Worm (Caenorhabditis elegans) whole organism, L4/young adult: ENCODE measurements around the gene B0507.2.
"Not testable (repeated sequence)": the region's sequence is repeated elsewhere in the genome, so short reads cannot be mapped to it uniquely, and the experiment has no call there.

Experiments
- W03F9.2 ChIP-seq: fragments of 150-350 bp; optimal IDR thresholded peaks from 2 replicates; lab custom pipeline; 2014; ENCODE audit warnings: missing biosample characterization, missing genetic modification characterization
- dao-5 ChIP-seq: sonication (generic microtip); optimal IDR thresholded peaks from 2 replicates; lab custom pipeline; 2016; ENCODE audit warnings: missing genotype, missing genetic modification characterization, moderate library complexity, missing compliant biosample characterization
- him-1 ChIP-seq: sonication (generic microtip); optimal IDR thresholded peaks from 2 replicates; lab custom pipeline; 2016; ENCODE audit warnings: missing genotype, missing genetic modification reagents, missing genetic modification characterization, missing compliant biosample characterization

Gene B0507.2

ce11 chrV:8773826-8774382 is at the start of gene B0507.2:
TSS of gene B0507.2 (plus strand) at chrV:8774332.
- TF ChIP-seq dao-5 (tag; lab: Kevin White, UChicago): no peak
- no peak for TF ChIP-seq him-1
- no peak for TF ChIP-seq W03F9.2 (tag; lab: Kevin White, UChicago)

- not testable (repeated sequence) for TF ChIP-seq dao-5 (tag; lab: Kevin White, UChicago); him-1; W03F9.2 (tag; lab: Kevin White, UChicago)
These were observed 47.9 kb upstream of the B0507.2 start, which contains the start of gene droe-8 for ce11 chrV:8726228-8726627. TSS of gene droe-8 (plus strand) at chrV:8726528.

- no peak for TF ChIP-seq him-1
- TF ChIP-seq W03F9.2 (tag; lab: Kevin White, UChicago): no peak
- no peak for TF ChIP-seq dao-5 (tag; lab: Kevin White, UChicago)
These were observed 47.1 kb upstream of the B0507.2 start, which contains the start of gene ZC196.9 for ce11 chrV:8727077-8727476. TSS of gene ZC196.9 (minus strand) at chrV:8727177.

ce11 chrV:8729100-8729499 is 45.0 kb upstream of the B0507.2 start, which contains the start of gene ZC196.5:
TSS of gene ZC196.5 (plus strand) at chrV:8729400.
- no peak for TF ChIP-seq dao-5 (tag; lab: Kevin White, UChicago)
- TF ChIP-seq him-1: no peak
- no peak for TF ChIP-seq W03F9.2 (tag; lab: Kevin White, UChicago)

- TF ChIP-seq him-1: no peak
- no peak for TF ChIP-seq dao-5 (tag; lab: Kevin White, UChicago)
- no peak for TF ChIP-seq W03F9.2 (tag; lab: Kevin White, UChicago)
These were observed 43.1 kb upstream of the B0507.2 start for ce11 chrV:8730991-8731390.

ce11 chrV:8732934-8733333 is 41.2 kb upstream of the B0507.2 start, which contains the start of gene ZC196.4:
TSS of gene ZC196.4 (plus strand) at chrV:8733106.
- TF ChIP-seq him-1 (no peak), W03F9.2 (tag; lab: Kevin White, UChicago) (no peak), dao-5 (tag; lab: Kevin White, UChicago) (no peak)

ce11 chrV:8736369-8736768 is 37.8 kb upstream of the B0507.2 start, which contains the start of gene ZC196.3:
TSS of gene ZC196.3 (plus strand) at chrV:8736669.
- TF ChIP-seq dao-5 (tag; lab: Kevin White, UChicago) (no peak), him-1 (no peak), W03F9.2 (tag; lab: Kevin White, UChicago) (no peak)

ce11 chrV:8739136-8739535 is 35.0 kb upstream of the B0507.2 start, which contains the start of gene ZC196.2:
TSS of gene ZC196.2 (plus strand) at chrV:8739436.
- TF ChIP-seq dao-5 (tag; lab: Kevin White, UChicago): no peak
- no peak for TF ChIP-seq W03F9.2 (tag; lab: Kevin White, UChicago)
- no peak for TF ChIP-seq him-1

ce11 chrV:8745858-8746257 is 28.3 kb upstream of the B0507.2 start, which contains the start of gene B0507.6:
TSS of gene B0507.6 (plus strand) at chrV:8746158.
- TF ChIP-seq dao-5 (tag; lab: Kevin White, UChicago) (no peak), him-1 (no peak), W03F9.2 (tag; lab: Kevin White, UChicago) (no peak)

ce11 chrV:8753395-8753794 is 20.7 kb upstream of the B0507.2 start, which contains the start of gene B0507.5:
TSS of gene B0507.5 (plus strand) at chrV:8753695.
- TF ChIP-seq W03F9.2 (tag; lab: Kevin White, UChicago) (no peak), him-1 (no peak), dao-5 (tag; lab: Kevin White, UChicago) (no peak)

- TF ChIP-seq him-1: no peak
- TF ChIP-seq dao-5 (tag; lab: Kevin White, UChicago): no peak
- no peak for TF ChIP-seq W03F9.2 (tag; lab: Kevin White, UChicago)
These were observed 19.5 kb upstream of the B0507.2 start, which contains the start of gene B0507.4 for ce11 chrV:8754670-8755069. TSS of gene B0507.4 (plus strand) at chrV:8754970.

ce11 chrV:8758618-8759017 is 15.5 kb upstream of the B0507.2 start, which contains the start of gene B0507.7:
TSS of gene B0507.7 (minus strand) at chrV:8758718.
- no peak for TF ChIP-seq W03F9.2 (tag; lab: Kevin White, UChicago)
- TF ChIP-seq dao-5 (tag; lab: Kevin White, UChicago): no peak

- TF ChIP-seq dao-5 (tag; lab: Kevin White, UChicago): no peak
- TF ChIP-seq W03F9.2 (tag; lab: Kevin White, UChicago): no peak
- no peak for TF ChIP-seq him-1
These were observed 13.7 kb upstream of the B0507.2 start, which contains the start of gene ddn-1 for ce11 chrV:8760416-8760815. TSS of gene ddn-1 (minus strand) at chrV:8760516.

ce11 chrV:8762861-8763260 is 11.3 kb upstream of the B0507.2 start, which contains the start of gene B0507.8:
TSS of gene B0507.8 (minus strand) at chrV:8762961.
- TF ChIP-seq dao-5 (tag; lab: Kevin White, UChicago) (no peak), W03F9.2 (tag; lab: Kevin White, UChicago) (no peak), him-1 (no peak)
